Fruit fly (Drosophila melanogaster): Measurements from ENCODE around the gene unc-13-4A.
A peak's percentile ranks its signal among the peaks of the same experiment; 100 is the strongest.

Gene unc-13-4A

DNA sequence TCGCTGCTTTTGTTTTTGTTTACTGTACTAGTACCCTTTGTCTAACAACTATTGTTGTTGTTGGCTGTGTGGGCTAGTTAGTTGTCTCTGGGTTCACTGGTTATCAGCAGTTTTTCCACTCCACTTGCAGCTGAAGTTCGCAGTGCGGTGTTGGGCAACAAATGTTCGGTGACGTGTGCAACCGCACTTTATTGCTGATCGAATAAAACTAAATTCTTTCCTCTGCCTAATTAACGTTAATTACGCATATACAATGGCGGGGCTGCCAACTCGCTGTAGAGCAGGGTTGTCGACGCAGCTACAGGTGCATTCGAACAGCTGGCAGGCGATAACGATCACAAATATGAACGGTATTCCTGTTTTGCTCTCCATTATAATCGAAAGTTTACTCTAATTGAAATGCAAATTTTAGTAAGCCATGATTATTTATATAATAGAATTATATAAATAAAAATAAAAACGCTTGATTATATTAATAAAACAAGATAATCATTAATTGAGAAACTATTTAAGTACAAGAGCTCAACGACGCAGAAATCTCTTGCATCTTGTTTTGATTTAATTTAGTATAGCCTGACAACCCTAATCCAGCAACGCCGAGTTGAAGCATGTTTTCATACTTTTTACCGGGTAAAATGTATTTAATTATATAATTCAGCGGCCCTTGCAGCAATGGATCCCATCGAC, 16.0 kb upstream of the unc-13-4A start, which contains the start of the genes mrva, CG42307 and mus312 (continued):
- TF ChIP-seq Fer1 (GFP tag; optimal IDR thresholded peaks at IDR 0.05) (peak; percentile 89), CG18599 (GFP tag; optimal IDR thresholded peaks at IDR 0.05) (peak; percentile 93), Deaf1 (tag; optimal IDR thresholded peaks at IDR 0.05) (no peak), ro (GFP tag; IDR thresholded peaks at IDR 0.05) (peak; percentile 63), CG13624 (GFP tag; optimal IDR thresholded peaks at IDR 0.05) (peak; percentile 89), CG14050 (GFP tag; IDR thresholded peaks at IDR 0.05) (peak; percentile 76), sisA (GFP tag; IDR thresholded peaks at IDR 0.05) (peak; percentile 74), NK7.1 (GFP tag; optimal IDR thresholded peaks at IDR 0.05) (no peak), CG11247 (GFP tag; IDR thresholded peaks at IDR 0.05) (peak; percentile 75), CG11504 (tag; optimal IDR thresholded peaks at IDR 0.05) (peak; percentile 91), Dad (GFP tag; optimal IDR thresholded peaks at IDR 0.05) (peak; percentile 17), Antp (GFP tag; optimal IDR thresholded peaks at IDR 0.05) (peak; percentile 39), Scr (GFP tag; IDR thresholded peaks at IDR 0.05; ENCODE audit: partially characterized antibody) (0 out of 2 replicates have a peak, but pooled peaks have one; percentile 28), CG2202 (tag; optimal IDR thresholded peaks at IDR 0.05) (peak; percentile 66), nmo (GFP tag; optimal IDR thresholded peaks at IDR 0.05) (peak; percentile 80), CG10274 (GFP tag; optimal IDR thresholded peaks at IDR 0.05) (no peak), gfzf (GFP tag; optimal IDR thresholded peaks at IDR 0.05) (no peak), kay (GFP tag; optimal IDR thresholded peaks at IDR 0.05) (peak; percentile 81), hth (optimal IDR thresholded peaks at IDR 0.05) (no peak), ato (GFP tag; IDR thresholded peaks at IDR 0.05; ENCODE audit: partially characterized antibody) (0 out of 2 replicates have a peak, but pooled peaks have one; percentile 39), sens (GFP tag) (peak; percentile 93), CG33213 (GFP tag; optimal IDR thresholded peaks at IDR 0.05) (peak; percentile 44), CG3163 (GFP tag; optimal IDR thresholded peaks at IDR 0.05) (no peak), MTF-1 (GFP tag; optimal IDR thresholded peaks at IDR 0.05; ENCODE audit: borderline replicate concordance) (peak; percentile 91), CG1233 (GFP tag; optimal IDR thresholded peaks at IDR 0.05) (peak; percentile 57), CG7786 (GFP tag; optimal IDR thresholded peaks at IDR 0.05) (no peak), CG34376 (GFP tag; optimal IDR thresholded peaks at IDR 0.05) (peak; percentile 48), Hmx (GFP tag; optimal IDR thresholded peaks at IDR 0.05) (no peak), CG18011 (GFP tag; optimal IDR thresholded peaks at IDR 0.05) (peak; percentile 57), CHES-1-like (GFP tag; optimal IDR thresholded peaks at IDR 0.05) (peak; percentile 29), phol (tag; optimal IDR thresholded peaks at IDR 0.05) (peak; percentile 89), danr (GFP tag; IDR thresholded peaks at IDR 0.05) (peak; percentile 70; the same call in 1 of the 2 replicates), CG1602 (GFP tag; optimal IDR thresholded peaks at IDR 0.05) (peak; percentile 81), MESR4 (GFP tag; optimal IDR thresholded peaks at IDR 0.05) (peak; percentile 96), MBD-R2 (GFP tag; IDR thresholded peaks at IDR 0.05) (peak; percentile 84), CG11560 (tag; IDR thresholded peaks at IDR 0.05) (peak; percentile 70), CG15479 (GFP tag; optimal IDR thresholded peaks at IDR 0.05) (peak; percentile 27), tna (GFP tag; IDR thresholded peaks at IDR 0.05; ENCODE audit: partially characterized antibody) (no peak), Ada2b (GFP tag; IDR thresholded peaks at IDR 0.05) (peak; percentile 82), CG6791 (GFP tag; IDR thresholded peaks at IDR 0.05; ENCODE audit: partially characterized antibody) (0 out of 3 replicates have a peak, but pooled peaks have one; percentile 55), run (tag; optimal IDR thresholded peaks at IDR 0.05) (peak; percentile 80), HLHmδ (GFP tag; optimal IDR thresholded peaks at IDR 0.05) (peak; percentile 67), Nf-YB (GFP tag; optimal IDR thresholded peaks at IDR 0.05) (peak; percentile 77), pan (optimal IDR thresholded peaks at IDR 0.05) (no peak), pan (GFP tag; optimal IDR thresholded peaks at IDR 0.05 in 1 of 2, IDR thresholded peaks at IDR 0.05 in 1 of 2) (peak in 1 of 2 experiments; percentile 87), ATbp (GFP tag; optimal IDR thresholded peaks at IDR 0.05) (no peak), CG12071 (GFP tag; optimal IDR thresholded peaks at IDR 0.05) (no peak), Dek (tag; optimal IDR thresholded peaks at IDR 0.05) (peak; percentile 91), repo (GFP tag; optimal IDR thresholded peaks at IDR 0.05) (peak; percentile 52)
